Worm (Caenorhabditis elegans): ENCODE results near the gene F21D5.4.
A peak's percentile ranks its signal among the peaks of the same experiment; 100 is the strongest.

ce11 chrIV:8782172-8782571 is 44.3 kb downstream of the F21D5.4 start:
- peak; percentile 73 for TF ChIP-seq sma-9 (GFP tag; optimal IDR thresholded peaks at IDR 0.05)
- TF ChIP-seq sma-9 (tag; optimal IDR thresholded peaks at IDR 0.05) = no peak
- no peak for TF ChIP-seq elt-1 (tag; optimal IDR thresholded peaks at IDR 0.05)
- TF ChIP-seq ceh-16 (tag; optimal IDR thresholded peaks at IDR 0.05) = peak; percentile 41

Data from whole organism, L2 larva.